Fruit fly (Drosophila melanogaster) whole organism, embryonic: Measurements from ENCODE around the gene dmrt93B.

Experiments used
- Abd-B ChIP-seq: fragments of 200-800 bp; sonication (Bioruptor generic); optimal IDR thresholded peaks from 2 replicates; lab custom pipeline; 2018; ENCODE audit warnings: missing biosample characterization, mild to moderate bottlenecking, missing genetic modification characterization, moderate library complexity
- CG11247 ChIP-seq: fragments of 200-800 bp; sonication (Bioruptor generic); IDR thresholded peaks from 2 replicates; pipeline ENCODE4 v1.3.6; 2022; ENCODE audit warnings: missing biosample characterization, missing genetic modification characterization
- CG12155 ChIP-seq: fragments of 200-800 bp; sonication (Bioruptor generic); optimal IDR thresholded peaks from 3 replicates; lab custom pipeline; 2016; ENCODE audit warnings: missing biosample characterization, missing genetic modification characterization
- CG12236 ChIP-seq: fragments of 200-800 bp; sonication (Bioruptor generic); optimal IDR thresholded peaks from 2 replicates; lab custom pipeline; 2016; ENCODE audit warnings: missing biosample characterization, missing genetic modification characterization
- CG14710 ChIP-seq: fragments of 200-800 bp; sonication (Bioruptor generic); optimal IDR thresholded peaks from 3 replicates; lab custom pipeline; 2019; ENCODE audit warnings: missing biosample characterization, mild to moderate bottlenecking, missing genetic modification characterization, moderate library complexity
- CG15269 ChIP-seq: fragments of 200-800 bp; sonication (Bioruptor generic); optimal IDR thresholded peaks from 2 replicates; lab custom pipeline; 2018; ENCODE audit warnings: missing biosample characterization, mild to moderate bottlenecking, missing genetic modification characterization, moderate library complexity
- CG1602 ChIP-seq: fragments of 200-800 bp; sonication (Bioruptor generic); optimal IDR thresholded peaks from 3 replicates; lab custom pipeline; 2016; ENCODE audit warnings: missing biosample characterization, missing genetic modification characterization
- CG18262 ChIP-seq: fragments of 200-800 bp; optimal IDR thresholded peaks from 3 replicates; lab custom pipeline; 2019; ENCODE audit warnings: missing biosample characterization, mild to moderate bottlenecking, missing genetic modification characterization, moderate library complexity
- CG2116 ChIP-seq: fragments of 200-800 bp; sonication (Bioruptor generic); optimal IDR thresholded peaks from 3 replicates; lab custom pipeline; 2018; ENCODE audit warnings: missing biosample characterization, mild to moderate bottlenecking, missing genetic modification characterization
- CG4360 ChIP-seq: fragments of 200-800 bp; sonication (Bioruptor generic); IDR thresholded peaks from 2 replicates; pipeline ENCODE4 v1.3.6; 2022; ENCODE audit warnings: missing biosample characterization, missing genetic modification characterization
- CG5953 ChIP-seq: fragments of 200-800 bp; sonication (Bioruptor generic); IDR thresholded peaks from 2 replicates; pipeline ENCODE4 v1.3.6; 2022; ENCODE audit warnings: missing biosample characterization, missing genetic modification characterization
- CG6689 ChIP-seq: fragments of 200-800 bp; sonication (Bioruptor generic); IDR thresholded peaks from 2 replicates; pipeline ENCODE4 v1.3.6; 2022; ENCODE audit warnings: missing biosample characterization, missing genetic modification characterization
- CG7556 ChIP-seq: fragments of 200-800 bp; sonication (Bioruptor generic); optimal IDR thresholded peaks from 2 replicates; lab custom pipeline; 2017; ENCODE audit warnings: missing biosample characterization, mild to moderate bottlenecking, missing genetic modification characterization
- CG7963 ChIP-seq: fragments of 200-800 bp; sonication (Bioruptor generic); IDR thresholded peaks from 3 replicates; pipeline ENCODE4 v1.3.6; 2022; ENCODE audit warnings: missing biosample characterization, missing genetic modification characterization; ENCODE audit not compliant: partially characterized antibody
- CG8765 ChIP-seq: fragments of 200-800 bp; sonication (Bioruptor generic); IDR thresholded peaks from 2 replicates; pipeline ENCODE4 v1.3.6; 2022; ENCODE audit warnings: missing biosample characterization, missing genetic modification characterization
- CG8944 ChIP-seq: fragments of 200-800 bp; sonication (Bioruptor generic); optimal IDR thresholded peaks from 3 replicates; lab custom pipeline; 2016; ENCODE audit warnings: missing biosample characterization, missing genetic modification characterization
- CG9876 ChIP-seq: fragments of 200-800 bp; sonication (Bioruptor generic); optimal IDR thresholded peaks from 2 replicates; lab custom pipeline; 2016; ENCODE audit warnings: missing biosample characterization, missing genetic modification characterization
- HLH3B ChIP-seq: fragments of 200-800 bp; sonication (Bioruptor generic); IDR thresholded peaks from 2 replicates; pipeline ENCODE4 v1.3.6; 2022; ENCODE audit warnings: missing biosample characterization, missing genetic modification characterization
- HLHmδ ChIP-seq: fragments of 200-800 bp; sonication (Bioruptor generic); optimal IDR thresholded peaks from 2 replicates; lab custom pipeline; 2018; ENCODE audit warnings: missing biosample characterization, mild to moderate bottlenecking, missing genetic modification characterization, moderate library complexity
- Hmr ChIP-seq: fragments of 200-800 bp; sonication (Bioruptor generic); optimal IDR thresholded peaks from 3 replicates; lab custom pipeline; 2017; ENCODE audit warnings: mild to moderate bottlenecking, missing biosample characterization, missing genetic modification reagents, missing genetic modification characterization
- NC2α ChIP-seq: fragments of 200-800 bp; sonication (Bioruptor generic); optimal IDR thresholded peaks from 2 replicates; lab custom pipeline; 2016; ENCODE audit warnings: missing biosample characterization, missing genetic modification characterization
- Scr ChIP-seq: fragments of 200-800 bp; sonication (Bioruptor generic); IDR thresholded peaks from 2 replicates; pipeline ENCODE4 v1.3.6; 2022; ENCODE audit warnings: missing biosample characterization, missing genetic modification characterization; ENCODE audit not compliant: partially characterized antibody
- Stat92E ChIP-seq, 3 experiments: fragments of >200 bp in 2 of 3; fragments of 200-800 bp in 1 of 3; sonication (Bioruptor generic) in 1 of 3; optimal IDR thresholded peaks; 2 replicates each; lab custom pipeline; 2017 to 2019; ENCODE audit warnings: missing biosample characterization in 3 of 3, missing genetic modification characterization in 3 of 3, mild to moderate bottlenecking in 1 of 3, moderate library complexity in 1 of 3
- Usf ChIP-seq: fragments of 200-800 bp; sonication (Bioruptor generic); optimal IDR thresholded peaks from 2 replicates; lab custom pipeline; 2017; ENCODE audit warnings: missing genotype, missing biosample characterization, missing genetic modification characterization
- ab ChIP-seq: fragments of 200-800 bp; sonication (Bioruptor generic); optimal IDR thresholded peaks from 2 replicates; lab custom pipeline; 2016; ENCODE audit warnings: missing biosample characterization, missing genetic modification characterization
- ac ChIP-seq: fragments of 200-800 bp; sonication (Bioruptor generic); optimal IDR thresholded peaks from 3 replicates; lab custom pipeline; 2017; ENCODE audit warnings: missing biosample characterization, mild to moderate bottlenecking, missing genetic modification characterization
- az2 ChIP-seq: fragments of 200-800 bp; sonication (Bioruptor generic); optimal IDR thresholded peaks from 3 replicates; lab custom pipeline; 2016; ENCODE audit warnings: missing biosample characterization, missing genetic modification characterization
- cad ChIP-seq: fragments of >200 bp; optimal IDR thresholded peaks from 2 replicates; lab custom pipeline; 2017; ENCODE audit warnings: missing biosample characterization, missing genetic modification characterization
- chm ChIP-seq: fragments of 200-800 bp; sonication (Bioruptor generic); IDR thresholded peaks from 2 replicates; pipeline ENCODE4 v1.3.6; 2022; ENCODE audit warnings: missing biosample characterization, missing genetic modification characterization
- dimm ChIP-seq: fragments of 200-800 bp; sonication (Bioruptor generic); IDR thresholded peaks from 2 replicates; pipeline ENCODE4 v1.3.6; 2022; ENCODE audit warnings: missing biosample characterization, missing genetic modification characterization
- gce ChIP-seq: fragments of 200-800 bp; sonication (Bioruptor generic); IDR thresholded peaks from 3 replicates; pipeline ENCODE4 v1.3.6; 2022; ENCODE audit warnings: missing biosample characterization, missing genetic modification characterization
- gcm2 ChIP-seq: fragments of 200-800 bp; sonication (Bioruptor generic); optimal IDR thresholded peaks from 2 replicates; lab custom pipeline; 2016; ENCODE audit warnings: missing biosample characterization, missing genetic modification characterization
- grau ChIP-seq: fragments of 200-800 bp; optimal IDR thresholded peaks from 3 replicates; lab custom pipeline; 2019; ENCODE audit warnings: missing biosample characterization, mild to moderate bottlenecking, missing genetic modification characterization, moderate library complexity
- her ChIP-seq: fragments of 200-800 bp; sonication (Bioruptor generic); optimal IDR thresholded peaks from 2 replicates; lab custom pipeline; 2016; ENCODE audit warnings: missing biosample characterization, missing genetic modification characterization
- ind ChIP-seq: fragments of 200-800 bp; sonication (Bioruptor generic); optimal IDR thresholded peaks from 3 replicates; lab custom pipeline; 2016; ENCODE audit warnings: missing biosample characterization, missing genetic modification characterization
- inv ChIP-seq: fragments of 200-800 bp; sonication (Bioruptor generic); IDR thresholded peaks from 2 replicates; pipeline ENCODE4 v1.3.6; 2022; ENCODE audit warnings: missing biosample characterization, missing genetic modification characterization; ENCODE audit not compliant: partially characterized antibody
- kni ChIP-seq: fragments of 200-800 bp; sonication (Bioruptor generic); optimal IDR thresholded peaks from 3 replicates; lab custom pipeline; 2017; ENCODE audit warnings: mild to moderate bottlenecking, missing biosample characterization, missing genetic modification reagents, missing genetic modification characterization
- lilli ChIP-seq: fragments of 200-800 bp; sonication (Bioruptor generic); optimal IDR thresholded peaks from 3 replicates; lab custom pipeline; 2016; ENCODE audit warnings: missing biosample characterization, missing genetic modification characterization
- lmd ChIP-seq: fragments of 200-800 bp; sonication (Bioruptor generic); IDR thresholded peaks from 2 replicates; pipeline ENCODE4 v1.3.6; 2022; ENCODE audit warnings: missing biosample characterization, missing genetic modification characterization
- onecut ChIP-seq: fragments of 200-800 bp; sonication (Bioruptor generic); IDR thresholded peaks from 2 replicates; pipeline ENCODE4 v1.3.6; 2022; ENCODE audit warnings: missing biosample characterization, missing genetic modification characterization
- pan ChIP-seq, 4 experiments: fragments of >200 bp in 3 of 4; fragments of 200-800 bp in 1 of 4; sonication (Bioruptor generic) in 1 of 4; optimal IDR thresholded peaks in 3 of 4; IDR thresholded peaks in 1 of 4; 2 replicates each; pipeline versions ENCODE4 v1.3.6 to Lab custom; 2017 to 2022; ENCODE audit warnings: missing biosample characterization in 2 of 4, missing genetic modification characterization in 2 of 4, mixed read lengths in 1 of 4
- pros ChIP-seq: fragments of 200-800 bp; sonication (Bioruptor generic); optimal IDR thresholded peaks from 3 replicates; lab custom pipeline; 2019; ENCODE audit warnings: missing biosample characterization, mild to moderate bottlenecking, missing genetic modification characterization, moderate library complexity
- run ChIP-seq: fragments of 200-800 bp; sonication (Bioruptor generic); optimal IDR thresholded peaks from 3 replicates; lab custom pipeline; 2018; ENCODE audit warnings: missing biosample characterization, mild to moderate bottlenecking, missing genetic modification characterization
- sens-2 ChIP-seq: fragments of 200-800 bp; sonication (Bioruptor generic); IDR thresholded peaks from 2 replicates; pipeline ENCODE4 v1.3.6; 2022; ENCODE audit warnings: missing biosample characterization, missing genetic modification characterization
- slbo ChIP-seq: fragments of 200-800 bp; sonication (Bioruptor generic); IDR thresholded peaks from 2 replicates; pipeline ENCODE4 v1.3.6; 2022; ENCODE audit warnings: missing biosample characterization, missing genetic modification characterization
- slou ChIP-seq: fragments of 200-800 bp; sonication (Bioruptor generic); optimal IDR thresholded peaks from 3 replicates; lab custom pipeline; 2016; ENCODE audit warnings: missing biosample characterization, missing genetic modification characterization
- slp2 ChIP-seq: fragments of 200-800 bp; sonication (Bioruptor generic); optimal IDR thresholded peaks from 2 replicates; lab custom pipeline; 2016; ENCODE audit warnings: missing biosample characterization, missing genetic modification characterization
- tin ChIP-seq: fragments of 200-800 bp; sonication (Bioruptor generic); optimal IDR thresholded peaks from 3 replicates; lab custom pipeline; 2016; ENCODE audit warnings: missing biosample characterization, missing genetic modification characterization
- twi ChIP-seq: fragments of 200-800 bp; optimal IDR thresholded peaks from 2 replicates; lab custom pipeline; 2019; ENCODE audit warnings: missing biosample characterization, mild to moderate bottlenecking, missing genetic modification characterization, moderate library complexity

Gene dmrt93B

dm6 chr3R:21064000-21064924 lies 9.5 kb upstream of the dmrt93B start, which contains the start of gene Cortactin (continued):
- TF ChIP-seq twi = no peak
- TF ChIP-seq Abd-B (GFP tag; lab: Kevin White, UChicago) = no peak
- no peak for TF ChIP-seq slp2 (GFP tag; lab: Kevin White, UChicago)
- TF ChIP-seq HLH3B (GFP tag; lab: Robert Waterston, UW) = no peak
- no peak for TF ChIP-seq ab
- TF ChIP-seq tin = no peak
- no peak for TF ChIP-seq pros (GFP tag; lab: Kevin White, UChicago)
- TF ChIP-seq NC2α (GFP tag; lab: Kevin White, UChicago) = no peak
- no peak for TF ChIP-seq CG18262 (tag; lab: Kevin White, UChicago)
- TF ChIP-seq slbo (GFP tag; lab: Robert Waterston, UW) = 0 out of 2 replicates have a peak, but pooled peaks have one; percentile 4
- no peak for TF ChIP-seq CG5953 (GFP tag; lab: Robert Waterston, UW)
- peak; percentile 83 for TF ChIP-seq inv (GFP tag; lab: Robert Waterston, UW)
- TF ChIP-seq dimm (GFP tag; lab: Robert Waterston, UW) = no peak
- TF ChIP-seq gcm2 (GFP tag; lab: Kevin White, UChicago) = no peak
- no peak for TF ChIP-seq CG4360 (GFP tag; lab: Robert Waterston, UW)
- no peak for TF ChIP-seq run (tag; lab: Kevin White, UChicago)
- no peak for TF ChIP-seq CG8944
- TF ChIP-seq Stat92E (GFP tag; optimal IDR thresholded peaks at IDR 0.05; lab: Kevin White, UChicago) = no peak
- TF ChIP-seq CG7556 (GFP tag; lab: Kevin White, UChicago) = no peak
- no peak for TF ChIP-seq CG15269 (tag; lab: Kevin White, UChicago)
- peak; percentile 34; the same call in 1 of the 2 replicates for TF ChIP-seq chm (GFP tag; lab: Robert Waterston, UW)
- TF ChIP-seq Scr (GFP tag; lab: Robert Waterston, UW) = peak; percentile 87
- no peak for TF ChIP-seq HLHmδ (GFP tag; lab: Kevin White, UChicago)
- TF ChIP-seq CG14710 = peak; percentile 11
- peak; percentile 69 for TF ChIP-seq CG2116
- TF ChIP-seq slou (GFP tag; lab: Kevin White, UChicago) = no peak
- no peak for TF ChIP-seq pan (optimal IDR thresholded peaks at IDR 0.05; lab: Kevin White, UChicago)
- no peak for TF ChIP-seq pan (GFP tag; optimal IDR thresholded peaks at IDR 0.05 in 1 of 2, IDR thresholded peaks at IDR 0.05 in 1 of 2)
- TF ChIP-seq CG7963 (GFP tag; lab: Robert Waterston, UW) = peak; percentile 86
- TF ChIP-seq lilli (GFP tag; lab: Kevin White, UChicago) = no peak
- no peak for TF ChIP-seq grau (tag; lab: Kevin White, UChicago)
- no peak for TF ChIP-seq CG11247 (GFP tag; lab: Robert Waterston, UW)
- no peak for TF ChIP-seq ac (GFP tag; lab: Kevin White, UChicago)
- no peak for TF ChIP-seq Usf (GFP tag; lab: Kevin White, UChicago)
- TF ChIP-seq cad (GFP tag; lab: Kevin White, UChicago) = no peak
- TF ChIP-seq CG1602 (GFP tag; lab: Kevin White, UChicago) = no peak
- TF ChIP-seq CG8765 = no peak
- TF ChIP-seq Hmr (GFP tag; lab: Kevin White, UChicago) = no peak
- no peak for TF ChIP-seq az2 (GFP tag; lab: Kevin White, UChicago)
- TF ChIP-seq CG12236 (GFP tag; lab: Kevin White, UChicago) = no peak
- TF ChIP-seq onecut = peak; percentile 27; the same call in 1 of the 2 replicates
- TF ChIP-seq gce (GFP tag; lab: Robert Waterston, UW) = no peak; the same call in 2 of the 3 replicates
- TF ChIP-seq her (GFP tag; lab: Kevin White, UChicago) = no peak
- no peak for TF ChIP-seq sens-2
- no peak for TF ChIP-seq CG6689 (GFP tag; lab: Robert Waterston, UW)
- TF ChIP-seq CG12155 = peak; percentile 57
- TF ChIP-seq ind = no peak
- TF ChIP-seq kni = peak; percentile 77
- no peak for TF ChIP-seq CG9876 (GFP tag; lab: Kevin White, UChicago)
- TF ChIP-seq lmd (GFP tag; lab: Robert Waterston, UW) = no peak
